Fruit fly (Drosophila melanogaster) whole organism, wandering third instar larva: Measurements from ENCODE around the gene CG33689.
A peak's percentile ranks its signal among the peaks of the same experiment; 100 is the strongest.

Experiments
- Abd-B ChIP-seq: fragments of >200 bp; optimal IDR thresholded peaks from 2 replicates; lab custom pipeline; 2017; ENCODE audit warnings: missing biosample characterization, missing genetic modification characterization
- CG32264 ChIP-seq: fragments of 200-800 bp; sonication (Bioruptor generic); optimal IDR thresholded peaks from 2 replicates; lab custom pipeline; 2016; ENCODE audit warnings: missing biosample characterization, missing genetic modification characterization
- CG9705 ChIP-seq: fragments of 200-800 bp; sonication (Bioruptor generic); optimal IDR thresholded peaks from 2 replicates; lab custom pipeline; 2018; ENCODE audit warnings: missing biosample characterization, mild to moderate bottlenecking, missing genetic modification characterization
- CrebA ChIP-seq: fragments of 200-800 bp; sonication (Bioruptor generic); optimal IDR thresholded peaks from 2 replicates; lab custom pipeline; 2016; ENCODE audit warnings: missing biosample characterization, mild to moderate bottlenecking, missing genetic modification characterization, borderline replicate concordance
- Dfd ChIP-seq: fragments of >200 bp; optimal IDR thresholded peaks from 2 replicates; lab custom pipeline; 2017; ENCODE audit warnings: missing biosample characterization, missing genetic modification characterization
- Dif ChIP-seq: fragments of 200-275, 200-300 bp; sonication (Bioruptor generic); optimal IDR thresholded peaks from 2 replicates; lab custom pipeline; 2018; ENCODE audit warnings: missing biosample characterization, missing genetic modification characterization; ENCODE audit not compliant: partially characterized antibody
- GATAd ChIP-seq: sonication (Bioruptor generic); optimal IDR thresholded peaks from 2 replicates; lab custom pipeline; 2016; ENCODE audit warnings: missing biosample characterization, missing genetic modification characterization
- HLH106 ChIP-seq: fragments of 200-800 bp; optimal IDR thresholded peaks from 3 replicates; lab custom pipeline; 2019; ENCODE audit warnings: missing biosample characterization, mild to moderate bottlenecking, missing genetic modification characterization, moderate library complexity
- Hnf4 ChIP-seq: fragments of 200-800 bp; sonication (Bioruptor generic); optimal IDR thresholded peaks from 2 replicates; lab custom pipeline; 2016; ENCODE audit warnings: missing biosample characterization, mild to moderate bottlenecking, missing genetic modification characterization
- Hr78 ChIP-seq: fragments of >200 bp; optimal IDR thresholded peaks from 2 replicates; lab custom pipeline; 2017; ENCODE audit warnings: missing biosample characterization, missing genetic modification characterization
- Hr83 ChIP-seq: fragments of 200-300 bp; sonication (Bioruptor generic); optimal IDR thresholded peaks from 2 replicates; lab custom pipeline; 2016; ENCODE audit warnings: missing biosample characterization, mild to moderate bottlenecking, missing genetic modification characterization, moderate library complexity; ENCODE audit not compliant: poor library complexity, severe bottlenecking
- Jra ChIP-seq: sonication (Bioruptor generic); optimal IDR thresholded peaks from 2 replicates; lab custom pipeline; 2016; ENCODE audit warnings: missing biosample characterization, missing genetic modification characterization
- Mio ChIP-seq: sonication (Bioruptor generic); optimal IDR thresholded peaks from 2 replicates; lab custom pipeline; 2016; ENCODE audit warnings: missing biosample characterization, missing genetic modification characterization
- Myc ChIP-seq: fragments of >200 bp; optimal IDR thresholded peaks from 2 replicates; lab custom pipeline; 2017
- N ChIP-seq: fragments of >200 bp; optimal IDR thresholded peaks from 2 replicates; lab custom pipeline; 2018; ENCODE audit warnings: missing biosample characterization, missing external identifiers, missing genetic modification characterization
- OdsH ChIP-seq: fragments of 200-800 bp; sonication (Bioruptor generic); optimal IDR thresholded peaks from 2 replicates; lab custom pipeline; 2016; ENCODE audit warnings: missing biosample characterization, mild to moderate bottlenecking, missing genetic modification characterization
- Rel ChIP-seq, 2 experiments: fragments of 200-800 bp; sonication (Bioruptor generic) in 1 of 2; optimal IDR thresholded peaks; 2 replicates in 1 of 2; 3 replicates in 1 of 2; lab custom pipeline; 2016 to 2019; ENCODE audit warnings: mild to moderate bottlenecking in 2 of 2, missing biosample characterization in 2 of 2, missing genetic modification characterization in 2 of 2, moderate library complexity in 1 of 2
- Sp1 ChIP-seq: fragments of 200-800 bp; sonication (Bioruptor generic); optimal IDR thresholded peaks from 3 replicates; lab custom pipeline; 2019; ENCODE audit warnings: missing biosample characterization, mild to moderate bottlenecking, missing genetic modification characterization, moderate library complexity
- Vsx2 ChIP-seq: fragments of 200-300, 225-300 bp; sonication (Bioruptor generic); optimal IDR thresholded peaks from 2 replicates; lab custom pipeline; 2018; ENCODE audit warnings: missing biosample characterization, missing genetic modification characterization; ENCODE audit not compliant: partially characterized antibody
- br ChIP-seq: fragments of 200-800 bp; sonication (Bioruptor generic); optimal IDR thresholded peaks from 2 replicates; lab custom pipeline; 2016; ENCODE audit warnings: missing biosample characterization, missing genetic modification characterization
- brk ChIP-seq: fragments of 200-800 bp; sonication (Bioruptor generic); optimal IDR thresholded peaks from 2 replicates; lab custom pipeline; 2016; ENCODE audit warnings: missing biosample characterization, mild to moderate bottlenecking, missing genetic modification characterization
- dl ChIP-seq, 2 experiments: fragments of 175-275, 200-275 bp in 1 of 2; fragments of 200-275 bp in 1 of 2; sonication (Bioruptor generic); optimal IDR thresholded peaks; lab custom pipeline; 2018; ENCODE audit warnings: mild to moderate bottlenecking in 2 of 2, missing biosample characterization in 2 of 2, missing genetic modification characterization in 2 of 2, moderate library complexity in 2 of 2; ENCODE audit not compliant: partially characterized antibody in 2 of 2, insufficient read depth in 1 of 2
- dmrt93B ChIP-seq: fragments of 200-800 bp; sonication (Bioruptor generic); optimal IDR thresholded peaks from 2 replicates; lab custom pipeline; 2018; ENCODE audit warnings: missing biosample characterization, mild to moderate bottlenecking, missing genetic modification characterization
- dsf ChIP-seq: sonication (Bioruptor generic); optimal IDR thresholded peaks from 2 replicates; lab custom pipeline; 2016; ENCODE audit warnings: missing biosample characterization, missing genetic modification characterization, borderline replicate concordance
- ey ChIP-seq: fragments of 200-800 bp; sonication (Bioruptor generic); optimal IDR thresholded peaks from 2 replicates; lab custom pipeline; 2016; ENCODE audit warnings: missing biosample characterization, missing genetic modification characterization
- foxo ChIP-seq, 2 experiments: fragments of 200-800 bp; sonication (Bioruptor generic); optimal IDR thresholded peaks; 2 replicates in 1 of 2; 3 replicates in 1 of 2; lab custom pipeline; 2016 to 2017; ENCODE audit warnings: missing biosample characterization in 2 of 2, missing genetic modification characterization in 2 of 2
- fru ChIP-seq: fragments of 200-800 bp; sonication (Bioruptor generic); optimal IDR thresholded peaks from 3 replicates; lab custom pipeline; 2016; ENCODE audit warnings: missing biosample characterization, mild to moderate bottlenecking, missing genetic modification characterization
- h ChIP-seq: fragments of 200-800 bp; sonication (Bioruptor generic); optimal IDR thresholded peaks from 3 replicates; lab custom pipeline; 2016; ENCODE audit warnings: missing biosample characterization, mild to moderate bottlenecking, missing genetic modification characterization
- jim ChIP-seq: fragments of 175-275, 200-325 bp; sonication (Bioruptor generic); optimal IDR thresholded peaks from 2 replicates; lab custom pipeline; 2016; ENCODE audit warnings: missing biosample characterization, mild to moderate bottlenecking, missing genetic modification characterization
- lola ChIP-seq: fragments of >200 bp; optimal IDR thresholded peaks from 2 replicates; lab custom pipeline; 2017; ENCODE audit warnings: missing biosample characterization, missing genetic modification characterization
- pan ChIP-seq: fragments of >200 bp; optimal IDR thresholded peaks from 2 replicates; lab custom pipeline; 2017
- psq ChIP-seq: fragments of 200-800 bp; sonication (Bioruptor generic); optimal IDR thresholded peaks from 3 replicates; lab custom pipeline; 2017; ENCODE audit warnings: missing biosample characterization, mild to moderate bottlenecking, missing genetic modification characterization, moderate library complexity
- rgr ChIP-seq: fragments of 200-800 bp; sonication (Bioruptor generic); optimal IDR thresholded peaks from 3 replicates; lab custom pipeline; 2016; ENCODE audit warnings: missing biosample characterization, mild to moderate bottlenecking, missing genetic modification characterization
- sage ChIP-seq: fragments of 200-800 bp; sonication (Bioruptor generic); optimal IDR thresholded peaks from 2 replicates; lab custom pipeline; 2016; ENCODE audit warnings: missing biosample characterization, mild to moderate bottlenecking, missing genetic modification characterization
- sv ChIP-seq: fragments of 200-800 bp; sonication (Bioruptor generic); optimal IDR thresholded peaks from 3 replicates; lab custom pipeline; 2016; ENCODE audit warnings: missing biosample characterization, missing genetic modification characterization
- tai ChIP-seq: sonication (Bioruptor generic); optimal IDR thresholded peaks from 2 replicates; lab custom pipeline; 2016; ENCODE audit warnings: missing biosample characterization, missing genetic modification characterization
- usp ChIP-seq: fragments of >200 bp; optimal IDR thresholded peaks from 2 replicates; lab custom pipeline; 2017; ENCODE audit warnings: missing biosample characterization, missing genetic modification characterization
- woc ChIP-seq: sonication (Bioruptor generic); optimal IDR thresholded peaks from 2 replicates; lab custom pipeline; 2016; ENCODE audit warnings: missing biosample characterization, mild to moderate bottlenecking, missing genetic modification characterization

Gene CG33689

dm6 chr3L:16174778-16175177, 25.3 kb upstream of the CG33689 start:
- TF ChIP-seq N (GFP tag; lab: Kevin White, UChicago) (no peak), dmrt93B (GFP tag; lab: Kevin White, UChicago) (peak; percentile 28), GATAd (no peak), psq (GFP tag; lab: Kevin White, UChicago) (peak; percentile 69), HLH106 (tag; lab: Kevin White, UChicago) (peak; percentile 76), jim (GFP tag; lab: Kevin White, UChicago) (no peak), brk (GFP tag; lab: Kevin White, UChicago) (no peak), Vsx2 (GFP tag; lab: Kevin White, UChicago) (no peak), Myc (lab: Kevin White, UChicago) (no peak), h (GFP tag; lab: Kevin White, UChicago) (peak; percentile 20), lola (GFP tag; lab: Kevin White, UChicago) (no peak), pan (lab: Kevin White, UChicago) (no peak), CG9705 (GFP tag; lab: Kevin White, UChicago) (no peak), ey (GFP tag; lab: Kevin White, UChicago) (no peak), CG32264 (GFP tag; lab: Kevin White, UChicago) (no peak), Abd-B (no peak), Hnf4 (no peak), foxo (GFP tag; optimal IDR thresholded peaks at IDR 0.05; lab: Kevin White, UChicago) (peak in 1 of 2 experiments; percentile 22), tai (no peak), br (GFP tag; lab: Kevin White, UChicago) (no peak), usp (GFP tag; lab: Kevin White, UChicago) (no peak), fru (GFP tag; lab: Kevin White, UChicago) (no peak), sage (GFP tag; lab: Kevin White, UChicago) (no peak), Hr78 (GFP tag; lab: Kevin White, UChicago) (no peak), sv (GFP tag; lab: Kevin White, UChicago) (no peak), rgr (peak; percentile 5), OdsH (GFP tag; lab: Kevin White, UChicago) (no peak), Jra (GFP tag; lab: Kevin White, UChicago) (no peak), CrebA (GFP tag; lab: Kevin White, UChicago) (no peak), woc (no peak), Mio (GFP tag; lab: Kevin White, UChicago) (no peak), Sp1 (GFP tag; lab: Kevin White, UChicago) (peak; percentile 75), Rel (GFP tag; optimal IDR thresholded peaks at IDR 0.05; lab: Kevin White, UChicago) (no peak), Rel (tag; optimal IDR thresholded peaks at IDR 0.05; lab: Kevin White, UChicago) (no peak), Dif (no peak), dl (GFP tag; optimal IDR thresholded peaks at IDR 0.05; lab: Kevin White, UChicago; ENCODE audit: insufficient read depth in 1 of 2, partially characterized antibody in 2 of 2) (no peak)

dm6 chr3L:16175628-16176263, 24.3 kb upstream of the CG33689 start:
- TF ChIP-seq CrebA (GFP tag; lab: Kevin White, UChicago) (peak; percentile 66), pan (lab: Kevin White, UChicago) (no peak), Rel (GFP tag; optimal IDR thresholded peaks at IDR 0.05; lab: Kevin White, UChicago) (peak; percentile 28), Rel (tag; optimal IDR thresholded peaks at IDR 0.05; lab: Kevin White, UChicago) (peak; percentile 40), jim (GFP tag; lab: Kevin White, UChicago) (no peak), tai (peak; percentile 44), OdsH (GFP tag; lab: Kevin White, UChicago) (peak; percentile 87), usp (GFP tag; lab: Kevin White, UChicago) (no peak), dsf (GFP tag; lab: Kevin White, UChicago) (no peak), psq (GFP tag; lab: Kevin White, UChicago) (peak; percentile 76), N (GFP tag; lab: Kevin White, UChicago) (no peak), foxo (GFP tag; optimal IDR thresholded peaks at IDR 0.05; lab: Kevin White, UChicago) (peak in 1 of 2 experiments; percentile 83), sv (GFP tag; lab: Kevin White, UChicago) (no peak), CG32264 (GFP tag; lab: Kevin White, UChicago) (peak; percentile 61), GATAd (no peak), dmrt93B (GFP tag; lab: Kevin White, UChicago) (peak; percentile 55), Dfd (GFP tag; lab: Kevin White, UChicago) (no peak), rgr (peak; percentile 83), br (GFP tag; lab: Kevin White, UChicago) (peak; percentile 84), HLH106 (tag; lab: Kevin White, UChicago) (peak; percentile 80), brk (GFP tag; lab: Kevin White, UChicago) (peak; percentile 75), Myc (lab: Kevin White, UChicago) (no peak), dl (GFP tag; optimal IDR thresholded peaks at IDR 0.05; lab: Kevin White, UChicago; ENCODE audit: insufficient read depth in 1 of 2, partially characterized antibody in 2 of 2) (peak in 1 of 2 experiments; percentile 18), woc (peak; percentile 92), CG9705 (GFP tag; lab: Kevin White, UChicago) (peak; percentile 34), fru (GFP tag; lab: Kevin White, UChicago) (peak; percentile 91), Sp1 (GFP tag; lab: Kevin White, UChicago) (peak; percentile 85), h (GFP tag; lab: Kevin White, UChicago) (peak; percentile 87), lola (GFP tag; lab: Kevin White, UChicago) (no peak), ey (GFP tag; lab: Kevin White, UChicago) (peak; percentile 87), Vsx2 (GFP tag; lab: Kevin White, UChicago) (no peak), sage (GFP tag; lab: Kevin White, UChicago) (peak; percentile 85), Hr83 (GFP tag; lab: Kevin White, UChicago) (peak; percentile 23), Jra (GFP tag; lab: Kevin White, UChicago) (peak; percentile 40), Abd-B (no peak), Hnf4 (peak; percentile 73), Hr78 (GFP tag; lab: Kevin White, UChicago) (no peak), Dif (no peak), Mio (GFP tag; lab: Kevin White, UChicago) (no peak)
